Worm (Caenorhabditis elegans) whole organism, L4/young adult: Measurements from ENCODE around the gene R102.2.

ENCODE experiments used
- W03F9.2 ChIP-seq: fragments of 150-350 bp; optimal IDR thresholded peaks from 2 replicates; lab custom pipeline; 2014; ENCODE audit warnings: missing biosample characterization, missing genetic modification characterization
- dao-5 ChIP-seq: sonication (generic microtip); optimal IDR thresholded peaks from 2 replicates; lab custom pipeline; 2016; ENCODE audit warnings: missing genotype, missing genetic modification characterization, moderate library complexity, missing compliant biosample characterization
- him-1 ChIP-seq: sonication (generic microtip); optimal IDR thresholded peaks from 2 replicates; lab custom pipeline; 2016; ENCODE audit warnings: missing genotype, missing genetic modification reagents, missing genetic modification characterization, missing compliant biosample characterization

R102.2 gene

DNA sequence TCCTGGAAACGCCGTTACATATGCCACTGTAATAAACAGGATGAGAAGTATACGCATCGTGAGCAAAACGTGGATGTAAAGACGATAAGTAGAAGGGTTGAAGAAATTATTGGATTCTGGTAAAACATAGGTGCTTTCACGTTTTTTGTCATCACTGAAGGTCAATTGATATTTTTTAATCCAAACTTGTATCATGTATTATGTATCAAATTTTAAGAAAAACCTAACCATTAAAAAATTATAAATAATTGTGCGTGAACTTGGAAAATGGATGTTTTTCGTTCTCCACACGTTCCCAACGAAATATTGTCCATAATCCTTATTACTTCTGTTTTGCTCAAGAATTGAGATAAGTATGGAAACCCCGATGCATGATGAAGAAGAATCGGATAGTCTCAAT, 2.7 kb downstream of the R102.2 start, which contains the start of gene R102.8:
Gene R102.8, minus strand, starts transcription at position 101 of the 400 bp plus-strand sequence.
- no peak for TF ChIP-seq dao-5 (tag; lab: Kevin White, UChicago)
- no peak for TF ChIP-seq W03F9.2
- no peak for TF ChIP-seq him-1 (tag; lab: Kevin White, UChicago)

DNA sequence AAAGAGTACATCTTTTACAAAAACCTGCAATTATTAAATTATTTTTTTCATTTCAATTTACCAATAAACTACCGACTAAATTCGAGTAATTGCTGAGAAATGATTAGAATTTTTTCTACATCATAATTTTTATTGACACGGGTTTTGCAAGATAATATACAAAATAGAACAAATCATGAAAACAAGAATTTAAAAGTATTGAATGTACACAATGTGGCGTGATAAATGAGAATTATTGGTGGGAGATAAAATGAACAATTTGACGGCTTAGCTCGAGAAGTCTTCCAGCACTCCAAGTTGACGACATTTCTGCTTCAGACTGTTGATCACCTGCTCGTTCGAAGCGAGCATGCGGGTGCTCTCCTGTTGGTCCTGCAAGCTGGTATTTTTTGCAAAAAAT, 7.8 kb downstream of the R102.2 start, which contains the start of gene R102.4:
Gene R102.4, minus strand, starts transcription at position 101 of the 400 bp plus-strand sequence.
- no peak for TF ChIP-seq him-1 (tag; lab: Kevin White, UChicago)

DNA sequence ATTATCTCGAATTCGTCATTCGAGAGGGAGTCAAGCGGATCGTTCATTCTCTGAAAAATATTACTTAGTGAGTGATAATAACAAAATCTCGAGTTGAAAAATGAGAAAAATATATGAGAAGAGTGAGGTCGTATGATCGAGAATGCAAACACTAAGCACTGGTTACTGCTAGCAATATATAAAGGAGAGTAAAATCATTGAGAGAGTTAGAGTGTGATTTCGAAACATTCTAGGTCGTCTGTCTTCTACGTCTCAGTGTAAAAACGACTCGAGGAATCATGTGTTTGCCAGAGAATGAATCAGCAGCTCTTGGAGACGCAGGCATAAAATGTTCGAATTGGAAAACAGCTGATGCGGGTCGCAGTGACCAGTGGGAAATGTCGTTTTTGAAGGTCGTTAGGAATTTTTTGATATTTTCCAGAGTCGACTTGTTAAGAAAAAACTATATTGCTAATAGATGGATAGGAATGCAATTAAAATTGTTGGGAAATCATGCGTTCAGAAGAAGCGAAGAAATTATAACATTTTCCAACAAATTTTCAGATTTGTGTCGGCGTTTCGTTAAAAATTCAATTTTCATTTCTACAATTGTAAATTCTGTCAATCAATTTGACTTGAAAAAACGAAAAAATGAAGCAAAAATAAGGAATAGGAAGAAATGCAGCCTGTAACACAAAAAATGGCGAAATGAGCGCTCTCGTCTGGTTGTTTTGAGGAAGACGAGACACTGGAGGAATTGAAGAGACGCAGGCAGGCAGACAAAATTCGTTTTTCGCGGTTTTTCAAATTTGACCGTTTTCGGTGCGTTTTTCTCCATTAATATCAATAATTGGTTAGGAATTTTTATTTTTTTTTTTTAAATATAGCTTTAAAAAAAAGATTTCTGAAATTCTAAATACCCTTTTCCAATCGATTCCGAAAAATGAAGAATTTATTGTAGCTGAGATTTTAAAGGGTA, 9.9 kb downstream of the R102.2 start, which contains the start of gene allo-1:
Gene allo-1, minus strand, starts transcription at position 51 of the 958 bp plus-strand sequence.
- TF ChIP-seq dao-5 (tag; lab: Kevin White, UChicago) (no peak), him-1 (tag; lab: Kevin White, UChicago) (no peak), W03F9.2 (peak; percentile 62)

DNA sequence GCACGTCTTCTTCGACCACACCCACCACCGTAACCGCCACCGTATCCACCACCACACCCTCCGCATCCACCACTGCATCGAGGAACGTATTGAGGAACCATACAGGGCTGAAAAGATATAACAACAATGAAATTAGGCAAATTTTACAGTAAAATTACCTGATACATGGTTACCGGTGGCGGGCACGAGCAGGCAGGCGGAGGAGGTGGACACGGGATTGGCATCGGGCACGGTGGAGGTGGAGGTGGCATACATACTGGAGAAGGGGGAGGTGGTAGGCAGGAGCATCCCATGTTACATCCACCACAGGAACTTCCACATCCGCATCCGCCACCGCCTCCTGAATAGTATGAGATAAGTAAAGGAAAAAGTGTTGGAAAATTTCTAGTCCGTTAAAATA, 11.1 kb downstream of the R102.2 start:
- no peak for TF ChIP-seq dao-5 (tag; lab: Kevin White, UChicago)
- TF ChIP-seq him-1 (tag; lab: Kevin White, UChicago) = no peak
- TF ChIP-seq W03F9.2 = no peak

DNA sequence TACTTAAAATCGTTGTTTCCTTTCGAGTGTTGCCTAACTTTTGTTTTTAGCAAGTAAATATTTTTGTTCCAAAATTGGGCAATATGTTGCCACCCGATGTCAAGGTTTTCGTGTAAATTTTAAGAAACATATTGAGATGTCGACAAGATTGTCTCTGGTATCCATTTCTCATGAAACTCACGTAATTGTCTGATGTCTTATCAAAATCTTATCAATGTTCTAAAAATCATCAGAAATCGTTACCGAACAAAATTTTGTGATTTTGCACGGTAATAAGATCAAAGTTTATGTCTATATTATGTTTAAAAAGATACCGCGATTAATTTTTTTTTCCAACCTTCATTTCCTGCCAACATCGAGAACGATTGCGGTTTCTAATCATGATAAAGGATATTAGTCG, 11.6 kb downstream of the R102.2 start:
- TF ChIP-seq W03F9.2 (no peak), dao-5 (tag; lab: Kevin White, UChicago) (no peak), him-1 (tag; lab: Kevin White, UChicago) (no peak)

DNA sequence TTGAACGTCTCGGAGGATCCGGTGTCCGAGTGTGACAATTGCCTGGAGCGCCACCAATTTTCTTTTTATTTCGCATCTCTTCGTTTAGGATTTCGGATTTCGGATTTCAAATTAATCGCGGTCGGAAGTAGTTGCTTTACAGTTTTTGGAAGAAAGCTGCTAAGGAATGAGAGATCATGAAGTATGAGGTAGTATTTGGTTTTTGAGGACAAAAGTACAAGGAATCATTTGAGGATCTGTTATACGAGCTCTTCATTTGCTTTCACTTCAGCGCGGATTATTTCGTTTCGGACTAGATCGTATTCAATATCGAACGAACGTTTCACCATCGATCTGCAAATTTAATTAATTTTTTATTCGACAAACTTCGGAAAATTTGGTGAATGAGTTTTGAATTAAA, 12.3 kb downstream of the R102.2 start, which contains the start of gene R102.11:
Gene R102.11, minus strand, starts transcription at position 101 of the 400 bp plus-strand sequence.
- TF ChIP-seq W03F9.2 (no peak), dao-5 (tag; lab: Kevin White, UChicago) (no peak), him-1 (tag; lab: Kevin White, UChicago) (no peak)

DNA sequence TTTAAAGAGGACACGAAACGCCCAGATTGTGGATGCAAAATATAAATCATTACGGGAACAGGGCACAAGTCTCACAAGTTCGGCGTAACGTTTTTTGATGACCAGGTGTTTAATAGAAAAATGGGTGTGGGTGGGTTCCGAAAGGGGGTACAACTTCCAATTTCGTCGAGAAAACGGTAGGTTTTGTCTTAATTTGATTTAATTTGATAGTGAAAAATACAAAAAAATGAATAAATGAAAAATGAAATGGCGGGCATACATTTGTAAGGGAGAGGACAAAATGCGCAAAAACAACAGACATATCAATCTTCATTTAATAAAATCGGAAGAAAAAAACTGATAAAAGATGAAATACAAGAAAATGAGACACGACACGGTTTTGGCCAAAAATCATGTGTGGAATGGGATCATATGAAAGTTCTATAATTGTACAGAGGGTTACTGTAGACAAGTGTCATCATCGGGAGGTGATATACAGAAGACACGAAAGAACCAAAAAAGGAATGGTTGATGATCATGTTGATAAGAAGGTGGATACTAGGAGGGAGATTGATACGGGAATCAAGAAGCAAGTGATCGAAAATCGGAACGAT, 14.6 kb downstream of the R102.2 start:
- TF ChIP-seq W03F9.2 = no peak
- TF ChIP-seq him-1 (tag; lab: Kevin White, UChicago) = no peak
- TF ChIP-seq dao-5 (tag; lab: Kevin White, UChicago) = no peak

DNA sequence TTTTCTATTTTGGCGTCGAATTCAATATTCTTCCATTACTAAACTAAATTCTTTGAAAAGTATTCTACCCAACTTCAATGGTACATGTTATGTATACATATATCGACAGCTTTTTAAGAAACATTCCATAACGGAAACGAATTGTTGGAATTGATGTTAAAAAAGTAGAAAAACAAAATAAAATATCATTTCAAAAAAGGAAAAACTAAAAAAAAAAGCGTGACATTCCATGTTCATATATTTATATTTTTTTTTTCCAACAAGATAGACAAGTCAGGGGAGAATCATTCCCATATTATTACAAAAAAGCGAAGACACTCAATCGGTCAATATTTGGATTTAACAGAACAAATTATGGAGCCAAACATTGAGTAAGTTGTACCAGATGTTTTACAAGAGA, 17.8 kb downstream of the R102.2 start, which contains the start of gene R102.10:
Gene R102.10, plus strand, starts transcription at position 301 of the 400 bp plus-strand sequence.
- TF ChIP-seq dao-5 (tag; lab: Kevin White, UChicago) (no peak), W03F9.2 (no peak), him-1 (tag; lab: Kevin White, UChicago) (no peak)

DNA sequence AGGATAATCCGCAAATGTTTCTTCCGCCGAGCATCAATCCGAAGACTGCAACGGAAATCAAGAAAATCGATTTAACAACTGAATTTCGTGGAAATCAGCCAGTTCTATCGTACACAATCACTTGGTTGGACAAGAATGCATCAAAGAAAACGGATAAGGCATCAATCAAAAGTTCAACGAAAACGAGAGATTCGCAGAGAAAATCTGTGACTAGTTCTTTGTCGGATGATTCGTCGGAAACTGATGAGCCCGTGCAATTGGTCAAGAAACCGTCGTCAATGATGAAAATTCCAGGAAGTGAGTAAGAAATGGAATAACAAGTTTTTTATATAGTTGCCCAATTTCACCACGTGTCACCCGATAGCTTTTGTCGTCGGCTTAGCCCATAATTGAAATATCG, 18.7 kb downstream of the R102.2 start, which contains the start of gene R102.6:
Gene R102.6, minus strand, starts transcription at position 101 of the 400 bp plus-strand sequence.
- TF ChIP-seq W03F9.2 = no peak
- no peak for TF ChIP-seq dao-5 (tag; lab: Kevin White, UChicago)
- no peak for TF ChIP-seq him-1 (tag; lab: Kevin White, UChicago)

DNA sequence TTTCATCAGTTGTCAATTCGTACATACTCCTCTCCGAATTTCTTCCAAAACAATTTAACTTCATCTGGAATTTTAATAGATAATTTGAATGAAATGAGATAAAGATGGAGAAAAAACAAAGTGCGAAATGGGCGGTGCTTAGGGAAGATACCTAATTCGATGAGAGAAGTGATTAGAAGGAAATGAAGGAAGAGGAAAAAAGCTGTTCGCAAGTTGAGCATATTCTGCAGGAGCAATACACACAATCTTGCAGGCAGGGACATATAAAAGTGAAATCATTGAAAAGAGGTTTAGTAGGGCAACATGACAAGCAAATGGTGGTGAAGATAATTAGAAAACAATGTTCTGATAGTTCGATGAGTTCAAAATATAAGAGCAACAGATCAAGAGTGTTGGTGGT, 24.3 kb downstream of the R102.2 start, which contains the start of gene glb-21:
Gene glb-21, minus strand, starts transcription at position 66 of the 400 bp plus-strand sequence.
- TF ChIP-seq him-1 (tag; lab: Kevin White, UChicago) = no peak
- TF ChIP-seq W03F9.2 = no peak
- TF ChIP-seq dao-5 (tag; lab: Kevin White, UChicago) = no peak

DNA sequence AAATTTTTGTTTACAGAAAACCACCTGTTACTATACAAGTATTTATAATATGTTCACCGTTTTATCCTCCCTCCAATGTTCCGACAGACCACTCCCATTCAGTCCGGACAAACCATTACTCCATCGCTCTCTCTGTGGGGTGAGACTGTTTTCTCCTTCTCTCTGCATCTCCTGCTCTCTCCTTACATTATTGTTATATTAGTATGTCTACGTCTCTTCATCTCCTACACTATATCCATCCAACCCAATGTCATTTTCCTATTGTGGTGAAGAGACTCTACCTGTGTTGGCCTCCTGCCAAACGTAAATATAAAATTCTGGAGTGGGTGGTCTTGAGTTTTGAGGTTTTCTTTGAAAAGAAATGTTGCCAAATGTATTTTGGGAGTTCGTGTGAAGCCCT, 27.2 kb downstream of the R102.2 start:
- TF ChIP-seq W03F9.2 (no peak), dao-5 (tag; lab: Kevin White, UChicago) (no peak), him-1 (tag; lab: Kevin White, UChicago) (no peak)

DNA sequence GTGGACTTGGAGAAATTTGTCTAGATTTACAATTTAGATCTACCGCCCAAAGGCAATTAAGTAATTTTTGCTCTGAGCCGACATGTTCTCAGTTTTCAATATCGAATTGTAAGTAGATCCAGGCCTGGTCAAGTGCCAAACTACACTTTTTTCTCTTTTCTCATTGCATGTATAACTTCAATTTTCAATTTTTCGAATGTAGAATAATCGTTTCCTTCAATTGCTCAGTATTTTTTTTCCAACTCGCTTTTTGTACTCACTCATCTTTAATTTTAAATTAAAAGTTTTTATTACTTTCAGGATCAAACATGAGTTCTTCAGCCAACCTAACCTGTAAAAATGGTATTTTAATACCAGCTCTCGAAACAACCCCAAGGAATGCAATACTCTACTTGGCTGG, 28.9 kb downstream of the R102.2 start, which contains the start of gene ncx-3:
Gene ncx-3, plus strand, starts transcription at position 301 of the 400 bp plus-strand sequence.
- TF ChIP-seq W03F9.2 (no peak), dao-5 (tag; lab: Kevin White, UChicago) (no peak), him-1 (tag; lab: Kevin White, UChicago) (no peak)

DNA sequence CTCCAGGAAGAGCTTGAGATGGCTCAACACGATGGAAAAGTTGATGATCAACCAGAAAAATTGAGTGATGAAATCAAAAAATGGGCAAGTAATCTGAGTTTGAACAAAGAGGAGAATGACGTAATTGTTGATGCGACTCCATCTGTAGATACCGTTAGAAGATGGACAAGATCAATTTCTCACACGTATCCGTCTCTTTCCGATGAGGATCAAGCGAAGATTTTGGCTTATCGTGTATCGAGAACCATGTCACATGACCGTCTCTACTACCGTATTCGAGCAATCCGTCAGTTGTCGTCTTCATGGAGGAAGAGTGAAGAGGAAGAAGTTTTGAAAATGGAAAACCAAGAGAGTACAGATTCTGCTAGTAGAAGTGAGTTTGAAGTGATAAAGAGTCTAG, 30.7 kb downstream of the R102.2 start:
- no peak for TF ChIP-seq dao-5 (tag; lab: Kevin White, UChicago)

DNA sequence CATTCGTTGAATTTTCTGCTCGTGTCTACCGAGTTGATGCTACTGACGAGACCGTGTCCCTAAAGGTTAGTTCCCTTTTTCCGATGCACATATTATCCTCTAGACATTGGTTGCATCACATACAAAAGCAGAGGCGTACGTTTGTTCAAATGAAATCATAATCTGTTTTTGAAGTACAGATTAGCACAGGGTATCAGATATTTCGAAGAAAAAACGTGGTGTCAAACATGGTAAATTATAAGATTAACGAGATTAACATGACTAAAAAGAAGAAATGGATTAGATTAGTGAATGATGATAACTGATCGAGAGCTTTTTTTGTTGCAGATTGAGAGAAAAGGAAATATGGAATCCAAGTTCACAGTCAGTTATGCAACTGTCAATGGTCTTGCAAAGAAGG, 31.5 kb downstream of the R102.2 start:
- TF ChIP-seq W03F9.2 = no peak
- TF ChIP-seq him-1 (tag; lab: Kevin White, UChicago) = no peak
- no peak for TF ChIP-seq dao-5 (tag; lab: Kevin White, UChicago)
